Fruit fly (Drosophila melanogaster) whole organism, embryonic: Measurements from ENCODE around the gene CG31908.
A peak's percentile ranks its signal among the peaks of the same experiment; 100 is the strongest.

Experiments
- Adf1 ChIP-seq: fragments of 200-800 bp; sonication (Bioruptor generic); IDR thresholded peaks from 2 replicates; pipeline ENCODE4 v1.3.6; 2022; ENCODE audit warnings: missing biosample characterization, missing genetic modification characterization
- B-H1 ChIP-seq: fragments of 200-800 bp; sonication (Bioruptor generic); IDR thresholded peaks from 3 replicates; pipeline ENCODE4 v1.3.6; 2022; ENCODE audit warnings: missing biosample characterization, missing genetic modification characterization
- CG10565 ChIP-seq: fragments of 200-800 bp; sonication (Bioruptor generic); optimal IDR thresholded peaks from 3 replicates; lab custom pipeline; 2016; ENCODE audit warnings: missing biosample characterization, mild to moderate bottlenecking, missing genetic modification characterization
- CG11456 ChIP-seq: fragments of 200-800 bp; sonication (Bioruptor generic); IDR thresholded peaks from 3 replicates; pipeline ENCODE4 v1.3.6; 2022; ENCODE audit warnings: missing biosample characterization, missing genetic modification characterization
- CG12744 ChIP-seq: fragments of 200-800 bp; sonication (Bioruptor generic); optimal IDR thresholded peaks from 2 replicates; lab custom pipeline; 2016; ENCODE audit warnings: missing biosample characterization, missing genetic modification characterization
- CG13287 ChIP-seq: fragments of 200-800 bp; sonication (Bioruptor generic); IDR thresholded peaks from 2 replicates; pipeline ENCODE4 v1.3.6; 2022; ENCODE audit warnings: missing biosample characterization, missing genetic modification characterization; ENCODE audit not compliant: partially characterized antibody
- CG14965 ChIP-seq: fragments of 200-800 bp; sonication (Bioruptor generic); optimal IDR thresholded peaks from 2 replicates; lab custom pipeline; 2016; ENCODE audit warnings: missing biosample characterization, missing genetic modification characterization, borderline replicate concordance
- CG1603 ChIP-seq: fragments of 200-800 bp; sonication (Bioruptor generic); optimal IDR thresholded peaks from 2 replicates; lab custom pipeline; 2019; ENCODE audit warnings: missing biosample characterization, mild to moderate bottlenecking, missing genetic modification characterization, moderate library complexity
- CG17186 ChIP-seq: fragments of 200-800 bp; sonication (Bioruptor generic); optimal IDR thresholded peaks from 3 replicates; lab custom pipeline; 2017; ENCODE audit warnings: missing biosample characterization, missing genetic modification reagents, missing genetic modification characterization
- CG17829 ChIP-seq: fragments of 200-800 bp; optimal IDR thresholded peaks from 2 replicates; lab custom pipeline; 2019; ENCODE audit warnings: missing biosample characterization, mild to moderate bottlenecking, missing genetic modification characterization, moderate library complexity
- CG2129 ChIP-seq: fragments of 200-800 bp; sonication (Bioruptor generic); IDR thresholded peaks from 2 replicates; pipeline ENCODE4 v1.3.6; 2022; ENCODE audit warnings: missing biosample characterization, missing genetic modification characterization; ENCODE audit not compliant: partially characterized antibody
- CG2678 ChIP-seq: fragments of 200-800 bp; sonication (Bioruptor generic); optimal IDR thresholded peaks from 3 replicates; lab custom pipeline; 2019; ENCODE audit warnings: missing biosample characterization, mild to moderate bottlenecking, missing genetic modification characterization, moderate library complexity
- CG2712 ChIP-seq: fragments of 200-800 bp; optimal IDR thresholded peaks from 3 replicates; lab custom pipeline; 2019; ENCODE audit warnings: missing biosample characterization, mild to moderate bottlenecking, missing genetic modification characterization, moderate library complexity
- CG31365 ChIP-seq: fragments of 200-800 bp; sonication (Bioruptor generic); optimal IDR thresholded peaks from 2 replicates; lab custom pipeline; 2018; ENCODE audit warnings: missing biosample characterization, mild to moderate bottlenecking, missing genetic modification characterization
- CG6813 ChIP-seq: fragments of 200-800 bp; sonication (Bioruptor generic); optimal IDR thresholded peaks from 2 replicates; lab custom pipeline; 2017; ENCODE audit warnings: missing biosample characterization, missing genetic modification characterization, mild to moderate bottlenecking, moderate library complexity, missing genetic modification reagents
- CG8089 ChIP-seq: fragments of 200-800 bp; sonication (Bioruptor generic); optimal IDR thresholded peaks from 3 replicates; lab custom pipeline; 2016; ENCODE audit warnings: missing biosample characterization, missing genetic modification characterization
- CkIIα-i1 ChIP-seq: fragments of 200-800 bp; sonication (Bioruptor generic); IDR thresholded peaks from 2 replicates; pipeline ENCODE4 v1.3.6; 2022; ENCODE audit warnings: missing biosample characterization, missing genetic modification characterization
- Fer2 ChIP-seq: fragments of 200-800 bp; sonication (Bioruptor generic); optimal IDR thresholded peaks from 2 replicates; lab custom pipeline; 2018; ENCODE audit warnings: missing biosample characterization, mild to moderate bottlenecking, missing genetic modification characterization, moderate library complexity
- GATAe ChIP-seq: fragments of 200-800 bp; sonication (Bioruptor generic); conservative IDR thresholded peaks from 2 replicates; pipeline ENCODE4 v1.3.6; 2022; ENCODE audit warnings: missing biosample characterization, missing genetic modification characterization
- HmgD ChIP-seq: fragments of 200-800 bp; sonication (Bioruptor generic); optimal IDR thresholded peaks from 3 replicates; lab custom pipeline; 2016; ENCODE audit warnings: missing biosample characterization, missing genetic modification characterization
- HmgZ ChIP-seq: fragments of 200-800 bp; sonication (Bioruptor generic); optimal IDR thresholded peaks from 2 replicates; lab custom pipeline; 2018; ENCODE audit warnings: missing biosample characterization, mild to moderate bottlenecking, missing genetic modification characterization
- Hsf ChIP-seq: fragments of 200-800 bp; sonication (Bioruptor generic); optimal IDR thresholded peaks from 3 replicates; lab custom pipeline; 2016; ENCODE audit warnings: missing biosample characterization, missing genetic modification characterization
- Max ChIP-seq: fragments of 200-800 bp; sonication (Bioruptor generic); optimal IDR thresholded peaks from 2 replicates; lab custom pipeline; 2016; ENCODE audit warnings: missing biosample characterization, mild to moderate bottlenecking, missing genetic modification characterization
- Mrtf ChIP-seq: fragments of 200-800 bp; sonication (Bioruptor generic); IDR thresholded peaks from 3 replicates; pipeline ENCODE4 v1.3.6; 2022; ENCODE audit warnings: missing biosample characterization, missing genetic modification characterization
- Sry-β ChIP-seq: fragments of 200-800 bp; sonication (Bioruptor generic); optimal IDR thresholded peaks from 2 replicates; lab custom pipeline; 2018; ENCODE audit warnings: missing biosample characterization, mild to moderate bottlenecking, missing genetic modification characterization, moderate library complexity
- Tbp ChIP-seq: fragments of >200 bp; optimal IDR thresholded peaks from 2 replicates; lab custom pipeline; 2018; ENCODE audit warnings: missing biosample characterization, missing genetic modification characterization
- chif ChIP-seq, 2 experiments: fragments of 200-800 bp; sonication (Bioruptor generic); optimal IDR thresholded peaks; 3 replicates each; lab custom pipeline; 2016; ENCODE audit warnings: missing biosample characterization in 2 of 2, missing genetic modification characterization in 2 of 2
- croc ChIP-seq: fragments of 200-800 bp; sonication (Bioruptor generic); conservative IDR thresholded peaks from 3 replicates; pipeline ENCODE4 v1.3.6; 2022; ENCODE audit warnings: missing biosample characterization, missing genetic modification characterization
- emc ChIP-seq: fragments of 200-800 bp; sonication (Bioruptor generic); optimal IDR thresholded peaks from 2 replicates; lab custom pipeline; 2016; ENCODE audit warnings: missing biosample characterization, missing genetic modification characterization
- fd64A ChIP-seq: fragments of 200-800 bp; sonication (Bioruptor generic); optimal IDR thresholded peaks from 3 replicates; lab custom pipeline; 2018; ENCODE audit warnings: missing biosample characterization, mild to moderate bottlenecking, missing genetic modification characterization
- ftz-f1 ChIP-seq: fragments of 200-800 bp; sonication (Bioruptor generic); optimal IDR thresholded peaks from 2 replicates; lab custom pipeline; 2016; ENCODE audit warnings: missing biosample characterization, missing genetic modification characterization
- gfzf ChIP-seq: fragments of 200-800 bp; sonication (Bioruptor generic); optimal IDR thresholded peaks from 2 replicates; lab custom pipeline; 2016; ENCODE audit warnings: missing biosample characterization, mild to moderate bottlenecking, missing genetic modification characterization, moderate library complexity
- her ChIP-seq: fragments of 200-800 bp; sonication (Bioruptor generic); optimal IDR thresholded peaks from 2 replicates; lab custom pipeline; 2016; ENCODE audit warnings: missing biosample characterization, missing genetic modification characterization
- hkb ChIP-seq, 2 experiments: fragments of 200-800 bp in 1 of 2; fragments of >200 bp in 1 of 2; sonication (Bioruptor generic) in 1 of 2; IDR thresholded peaks in 1 of 2; optimal IDR thresholded peaks in 1 of 2; 2 replicates each; pipeline versions ENCODE4 v1.3.6 to Lab custom; 2017 to 2022; ENCODE audit warnings: missing biosample characterization in 1 of 2, missing genetic modification characterization in 1 of 2
- ind ChIP-seq: fragments of 200-800 bp; sonication (Bioruptor generic); optimal IDR thresholded peaks from 3 replicates; lab custom pipeline; 2016; ENCODE audit warnings: missing biosample characterization, missing genetic modification characterization
- jumu ChIP-seq: fragments of 200-800 bp; sonication (Bioruptor generic); optimal IDR thresholded peaks from 3 replicates; lab custom pipeline; 2016; ENCODE audit warnings: missing biosample characterization, missing genetic modification characterization
- lbe ChIP-seq: fragments of 200-800 bp; sonication (Bioruptor generic); optimal IDR thresholded peaks from 2 replicates; lab custom pipeline; 2016; ENCODE audit warnings: missing biosample characterization, mild to moderate bottlenecking, missing genetic modification characterization
- mam ChIP-seq: fragments of 200-800 bp; sonication (Bioruptor generic); optimal IDR thresholded peaks from 3 replicates; lab custom pipeline; 2016; ENCODE audit warnings: missing biosample characterization, missing genetic modification characterization
- nmo ChIP-seq: fragments of 200-800 bp; sonication (Bioruptor generic); optimal IDR thresholded peaks from 2 replicates; lab custom pipeline; 2018; ENCODE audit warnings: missing biosample characterization, mild to moderate bottlenecking, missing genetic modification characterization, moderate library complexity
- p53 ChIP-seq: fragments of 200-800 bp; sonication (Bioruptor generic); optimal IDR thresholded peaks from 2 replicates; lab custom pipeline; 2016; ENCODE audit warnings: missing biosample characterization, missing genetic modification characterization
- rib ChIP-seq: fragments of 200-800 bp; sonication (Bioruptor generic); IDR thresholded peaks from 2 replicates; pipeline ENCODE4 v1.3.6; 2022; ENCODE audit warnings: missing biosample characterization, missing genetic modification characterization
- ro ChIP-seq: fragments of 200-800 bp; sonication (Bioruptor generic); IDR thresholded peaks from 2 replicates; pipeline ENCODE4 v1.3.6; 2022; ENCODE audit warnings: missing biosample characterization, missing genetic modification characterization
- so ChIP-seq: fragments of 200-800 bp; sonication (Bioruptor generic); IDR thresholded peaks from 3 replicates; pipeline ENCODE4 v1.3.6; 2022; ENCODE audit warnings: missing biosample characterization, missing genetic modification characterization
- tgo ChIP-seq: fragments of 200-800 bp; sonication (Bioruptor generic); IDR thresholded peaks from 3 replicates; pipeline ENCODE4 v1.3.6; 2022; ENCODE audit warnings: missing biosample characterization, missing genetic modification characterization
- tll ChIP-seq, 2 experiments: fragments of 200-800 bp in 1 of 2; fragments of >200 bp in 1 of 2; sonication (Bioruptor generic) in 1 of 2; optimal IDR thresholded peaks; 2 replicates each; lab custom pipeline; 2017 to 2019; ENCODE audit warnings: missing biosample characterization in 2 of 2, missing genetic modification characterization in 2 of 2, mild to moderate bottlenecking in 1 of 2, moderate library complexity in 1 of 2
- trem ChIP-seq: fragments of 200-800 bp; optimal IDR thresholded peaks from 3 replicates; lab custom pipeline; 2019; ENCODE audit warnings: missing biosample characterization, mild to moderate bottlenecking, missing genetic modification characterization, moderate library complexity
- wdn ChIP-seq: fragments of 200-800 bp; sonication (Bioruptor generic); IDR thresholded peaks from 2 replicates; pipeline ENCODE4 v1.3.6; 2022; ENCODE audit warnings: missing biosample characterization, missing genetic modification characterization
- z ChIP-seq: fragments of 200-800 bp; sonication (Bioruptor generic); IDR thresholded peaks from 3 replicates; pipeline ENCODE4 v1.3.6; 2022; ENCODE audit warnings: missing biosample characterization, missing genetic modification characterization
- zen2 ChIP-seq: fragments of 200-800 bp; sonication (Bioruptor generic); IDR thresholded peaks from 3 replicates; pipeline ENCODE4 v1.3.6; 2022; ENCODE audit warnings: missing biosample characterization, missing genetic modification characterization; ENCODE audit not compliant: partially characterized antibody

The CG31908 gene

dm6 chr2L:7023614-7024259 lies 3.5 kb downstream of the CG31908 start, which contains the start of gene Gart (continued):
- TF ChIP-seq HmgZ (peak; percentile 81), CkIIα-i1 (no peak), wdn (GFP tag; lab: Robert Waterston, UW) (peak; percentile 46; the same call in 1 of the 2 replicates), Mrtf (GFP tag; lab: Robert Waterston, UW) (peak; percentile 46; the same call in 1 of the 3 replicates), z (GFP tag; lab: Robert Waterston, UW) (no peak), jumu (GFP tag; lab: Kevin White, UChicago) (peak; percentile 58), Fer2 (tag; lab: Kevin White, UChicago) (no peak), Hsf (GFP tag; lab: Kevin White, UChicago) (peak; percentile 60), tgo (GFP tag; lab: Robert Waterston, UW) (peak; percentile 70), Sry-β (GFP tag; lab: Kevin White, UChicago) (no peak), so (GFP tag; lab: Robert Waterston, UW) (0 out of 3 replicates have a peak, but pooled peaks have one; percentile 18), emc (no peak), CG2678 (tag; lab: Kevin White, UChicago) (no peak), hkb (optimal IDR thresholded peaks at IDR 0.05; lab: Kevin White, UChicago) (no peak), hkb (GFP tag; IDR thresholded peaks at IDR 0.05; lab: Robert Waterston, UW) (peak; percentile 60; the same call in 1 of the 2 replicates), tll (GFP tag; optimal IDR thresholded peaks at IDR 0.05; lab: Kevin White, UChicago) (peak in 1 of 2 experiments; percentile 4), croc (no peak), CG1603 (peak; percentile 80), her (peak; percentile 68), CG14965 (peak; percentile 17), CG17186 (GFP tag; lab: Kevin White, UChicago) (no peak), CG6813 (no peak), CG12744 (GFP tag; lab: Kevin White, UChicago) (peak; percentile 57), CG13287 (GFP tag; lab: Robert Waterston, UW) (peak; percentile 15; the same call in 1 of the 2 replicates), Max (GFP tag; lab: Kevin White, UChicago) (peak; percentile 27), GATAe (GFP tag; lab: Robert Waterston, UW) (no peak), ftz-f1 (peak; percentile 18), CG10565 (GFP tag; lab: Kevin White, UChicago) (no peak), CG17829 (tag; lab: Kevin White, UChicago) (no peak), chif (GFP tag; optimal IDR thresholded peaks at IDR 0.05; lab: Kevin White, UChicago) (peak; percentile 53 to 56), Tbp (GFP tag; lab: Kevin White, UChicago) (no peak), CG8089 (GFP tag; lab: Kevin White, UChicago) (peak; percentile 59), gfzf (no peak), B-H1 (GFP tag; lab: Robert Waterston, UW) (no peak; the same call in 2 of the 3 replicates), CG11456 (GFP tag; lab: Robert Waterston, UW) (peak; percentile 68; the same call in 1 of the 3 replicates), CG31365 (tag; lab: Kevin White, UChicago) (no peak), p53 (no peak), CG2712 (tag; lab: Kevin White, UChicago) (no peak), ro (GFP tag; lab: Robert Waterston, UW) (no peak), zen2 (GFP tag; lab: Robert Waterston, UW) (no peak), lbe (GFP tag; lab: Kevin White, UChicago) (peak; percentile 74), mam (GFP tag; lab: Kevin White, UChicago) (peak; percentile 72), trem (tag; lab: Kevin White, UChicago) (no peak), HmgD (GFP tag; lab: Kevin White, UChicago) (no peak), CG2129 (GFP tag; lab: Robert Waterston, UW) (no peak), nmo (GFP tag; lab: Kevin White, UChicago) (peak; percentile 50), Adf1 (GFP tag; lab: Robert Waterston, UW) (no peak; the same call in 1 of the 2 replicates), fd64A (GFP tag; lab: Kevin White, UChicago) (no peak), ind (GFP tag; lab: Kevin White, UChicago) (no peak), rib (GFP tag; lab: Robert Waterston, UW) (no peak)
